Worm (Caenorhabditis elegans): ENCODE measurements around the gene nhr-158.

nhr-158 gene

DNA sequence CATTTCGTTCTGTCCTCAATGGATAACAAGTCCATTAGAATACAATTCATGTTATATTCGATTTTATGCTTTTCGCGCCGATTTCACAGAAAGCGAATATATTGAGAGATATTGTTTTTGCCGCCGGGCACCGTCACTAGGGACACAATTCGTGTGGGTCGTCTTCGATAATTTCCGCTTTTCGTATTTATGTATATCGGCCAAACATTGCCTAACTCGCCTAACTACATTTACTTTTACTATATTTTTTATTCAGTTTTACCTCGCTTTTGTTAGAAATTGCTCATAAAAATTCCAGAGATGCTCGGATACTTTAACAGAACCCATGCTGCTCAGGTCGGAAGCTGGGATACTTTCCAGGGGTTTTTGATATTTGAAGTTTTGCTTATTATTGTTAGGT, 20.7 kb upstream of the nhr-158 start, which contains the start of gene sre-9:
sre-9 (plus strand) TSS at position 301 of the 400 bp plus-strand sequence.
- TF ChIP-seq ceh-8 (GFP tag; optimal IDR thresholded peaks at IDR 0.05): no peak
- TF ChIP-seq C34B4.2 (tag; optimal IDR thresholded peaks at IDR 0.05): no peak
- TF ChIP-seq mef-2 (tag; optimal IDR thresholded peaks at IDR 0.05): no peak
- no peak for TF ChIP-seq rnt-1 (tag; optimal IDR thresholded peaks at IDR 0.05)
- no peak for TF ChIP-seq nhr-11 (tag; optimal IDR thresholded peaks at IDR 0.05)
- TF ChIP-seq ama-1 (optimal IDR thresholded peaks at IDR 0.05): no peak
- no peak for TF ChIP-seq nhr-20 (tag; optimal IDR thresholded peaks at IDR 0.05)
- TF ChIP-seq ceh-90 (tag; optimal IDR thresholded peaks at IDR 0.05): no peak
- no peak for TF ChIP-seq fkh-4 (tag; optimal IDR thresholded peaks at IDR 0.05; ENCODE audit: borderline replicate concordance)
- no peak for TF ChIP-seq alr-1 (tag; optimal IDR thresholded peaks at IDR 0.05; ENCODE audit: borderline replicate concordance)
- no peak for TF ChIP-seq zip-4 (GFP tag; optimal IDR thresholded peaks at IDR 0.05)
- TF ChIP-seq lin-35 (GFP tag; optimal IDR thresholded peaks at IDR 0.05): no peak
- no peak for TF ChIP-seq blmp-1 (tag; optimal IDR thresholded peaks at IDR 0.05)
- no peak for TF ChIP-seq nhr-47 (tag; optimal IDR thresholded peaks at IDR 0.05)
- no peak for TF ChIP-seq nhr-12 (tag; optimal IDR thresholded peaks at IDR 0.05)
- TF ChIP-seq pqm-1 (tag; optimal IDR thresholded peaks at IDR 0.05): no peak
- no peak for TF ChIP-seq unc-30 (tag; optimal IDR thresholded peaks at IDR 0.05)

ce11 chrV:3892361-3892904, 18.5 kb upstream of the nhr-158 start, which contains the start of gene C17E7.4:
Gene C17E7.4, plus strand, starts transcription at chrV:3892854.
- no peak for TF ChIP-seq grh-1 (GFP tag; IDR thresholded peaks at IDR 0.05)
- TF ChIP-seq nhr-11 (tag; optimal IDR thresholded peaks at IDR 0.05): no peak
- TF ChIP-seq nhr-84 (tag; optimal IDR thresholded peaks at IDR 0.05): no peak
- TF ChIP-seq nhr-77 (tag; optimal IDR thresholded peaks at IDR 0.05): no peak
- no peak for TF ChIP-seq fos-1 (tag; optimal IDR thresholded peaks at IDR 0.05)
- TF ChIP-seq skn-1 (tag; optimal IDR thresholded peaks at IDR 0.05): no peak
- no peak for TF ChIP-seq C04F5.9 (tag; optimal IDR thresholded peaks at IDR 0.05)
- no peak for TF ChIP-seq nhr-90 (tag; optimal IDR thresholded peaks at IDR 0.05; ENCODE audit: poor library complexity)
- no peak for TF ChIP-seq dsc-1 (tag; optimal IDR thresholded peaks at IDR 0.05)
- no peak for TF ChIP-seq lin-35 (GFP tag; optimal IDR thresholded peaks at IDR 0.05)
- TF ChIP-seq unc-30 (tag; optimal IDR thresholded peaks at IDR 0.05): no peak
- TF ChIP-seq ceh-82 (tag; optimal IDR thresholded peaks at IDR 0.05): no peak
- no peak for TF ChIP-seq nhr-71 (tag; optimal IDR thresholded peaks at IDR 0.05)
- TF ChIP-seq unc-86 (tag; optimal IDR thresholded peaks at IDR 0.05): no peak
- TF ChIP-seq swsn-7 (tag; optimal IDR thresholded peaks at IDR 0.05): no peak

DNA sequence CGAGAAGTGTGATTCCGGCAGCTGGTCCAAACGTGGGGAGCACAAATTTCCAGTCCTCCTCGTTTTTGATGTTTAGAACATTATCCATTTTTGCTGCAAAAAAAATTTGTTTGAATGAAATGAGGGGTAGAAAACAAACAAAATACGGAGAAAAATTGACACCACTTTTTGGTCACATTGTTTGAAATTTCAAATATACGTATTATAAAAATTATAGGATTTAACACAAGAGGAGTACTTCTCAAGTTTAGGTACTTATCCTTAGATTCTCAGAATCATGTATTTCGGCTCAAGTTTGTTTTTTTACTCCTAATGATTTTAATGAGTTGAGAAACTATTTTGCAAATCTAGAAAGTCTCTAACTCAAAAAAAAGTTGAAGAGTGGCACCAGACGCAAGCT, 18.0 kb upstream of the nhr-158 start, which contains the start of gene C17E7.12:
C17E7.12 (minus strand) TSS at position 101 of the 400 bp plus-strand sequence.
- TF ChIP-seq lin-35 (GFP tag; optimal IDR thresholded peaks at IDR 0.05) (no peak), C04F5.9 (tag; optimal IDR thresholded peaks at IDR 0.05) (no peak), nhr-20 (tag; optimal IDR thresholded peaks at IDR 0.05) (no peak), mab-9 (GFP tag; IDR thresholded peaks at IDR 0.05) (no peak), nhr-85 (tag) (no peak), nhr-19 (GFP tag; conservative IDR thresholded peaks at IDR 0.05) (no peak), swsn-7 (tag; optimal IDR thresholded peaks at IDR 0.05) (no peak), lin-13 (GFP tag; optimal IDR thresholded peaks at IDR 0.05) (no peak), sup-37 (GFP tag; optimal IDR thresholded peaks at IDR 0.05) (no peak), fkh-8 (tag; optimal IDR thresholded peaks at IDR 0.05) (no peak), ztf-4 (tag; optimal IDR thresholded peaks at IDR 0.05) (no peak), xbp-1 (tag; optimal IDR thresholded peaks at IDR 0.05) (no peak), unc-30 (tag; optimal IDR thresholded peaks at IDR 0.05) (no peak), ceh-82 (tag; optimal IDR thresholded peaks at IDR 0.05) (no peak)

ce11 chrV:3890761-3891160, 16.8 kb upstream of the nhr-158 start, which contains the start of gene C17E7.9:
Gene C17E7.9, minus strand, starts transcription at chrV:3890861.
- TF ChIP-seq xbp-1 (tag; optimal IDR thresholded peaks at IDR 0.05) (no peak), efl-3 (GFP tag; optimal IDR thresholded peaks at IDR 0.05) (no peak), fos-1 (tag; optimal IDR thresholded peaks at IDR 0.05) (no peak), hlh-17 (GFP tag; optimal IDR thresholded peaks at IDR 0.05; ENCODE audit: borderline replicate concordance) (no peak), lin-13 (GFP tag; optimal IDR thresholded peaks at IDR 0.05) (no peak), nhr-90 (tag; optimal IDR thresholded peaks at IDR 0.05; ENCODE audit: poor library complexity) (no peak)
